Fruit fly (Drosophila melanogaster): ENCODE results near the gene MtnA.

MtnA gene

DNA sequence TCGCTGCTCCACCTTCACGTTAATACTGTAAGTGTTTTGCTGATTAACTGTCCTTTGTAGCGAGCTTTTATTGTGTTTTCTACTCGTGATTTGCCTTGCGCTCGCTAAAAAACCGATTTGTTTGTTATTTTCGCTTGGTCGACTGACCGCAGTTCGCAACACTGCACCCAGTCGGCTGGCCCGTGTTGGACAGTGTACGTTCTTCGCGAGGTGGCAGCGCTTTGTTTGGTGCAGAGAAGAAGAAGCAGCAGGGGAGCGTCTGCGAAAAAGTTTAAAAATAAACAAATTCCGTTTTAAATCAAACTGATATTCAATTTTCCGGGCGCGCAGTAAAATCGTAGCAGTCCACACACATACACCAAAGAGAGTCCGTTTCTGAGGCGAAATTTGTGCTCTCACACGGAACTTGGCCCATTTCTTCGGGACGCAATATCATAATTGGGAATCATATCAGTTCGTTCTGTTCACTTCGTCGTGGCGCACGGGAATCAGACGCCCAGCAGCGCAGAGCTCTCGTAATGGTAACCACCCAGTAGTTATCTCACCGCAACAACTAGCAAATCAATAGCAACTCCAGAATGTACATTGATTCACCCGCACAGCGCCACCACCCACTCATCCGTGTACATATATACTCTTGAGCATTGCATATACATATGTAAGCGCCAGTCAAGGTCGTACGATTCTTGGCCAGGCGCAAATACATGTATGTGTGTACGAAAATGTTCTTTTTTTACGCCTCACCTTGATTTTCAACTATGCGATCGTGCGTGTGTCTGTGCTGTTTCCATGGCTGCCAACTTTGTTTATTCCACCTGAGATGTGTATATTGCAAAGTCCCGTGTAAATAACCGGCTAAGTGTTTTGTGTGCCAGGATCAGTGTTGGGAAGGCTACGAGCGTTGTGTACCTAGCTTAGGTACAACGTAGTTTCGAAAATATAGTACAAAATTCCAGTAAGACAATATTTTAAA, 16.3 kb downstream of the MtnA start, which contains the start of gene Naa80 (continued):
- TF ChIP-seq CG10267 (tag; optimal IDR thresholded peaks at IDR 0.05), result peak; percentile 95
- TF ChIP-seq kah (GFP tag; optimal IDR thresholded peaks at IDR 0.05), result peak; percentile 31
- TF ChIP-seq trh (GFP tag; optimal IDR thresholded peaks at IDR 0.05), result peak; percentile 19
- peak; percentile 45 for TF ChIP-seq Fer3 (tag; optimal IDR thresholded peaks at IDR 0.05)
- TF ChIP-seq CG10147 (GFP tag; optimal IDR thresholded peaks at IDR 0.05), result peak; percentile 37
- TF ChIP-seq CG7556 (GFP tag; optimal IDR thresholded peaks at IDR 0.05), result peak; percentile 48
- TF ChIP-seq nau (GFP tag; optimal IDR thresholded peaks at IDR 0.05), result no peak
- peak; percentile 63 for TF ChIP-seq nmo (GFP tag; optimal IDR thresholded peaks at IDR 0.05)
- TF ChIP-seq h (optimal IDR thresholded peaks at IDR 0.05), result no peak
- peak; percentile 83 for TF ChIP-seq Side (GFP tag; optimal IDR thresholded peaks at IDR 0.05)
- no peak for TF ChIP-seq CG30431 (GFP tag; optimal IDR thresholded peaks at IDR 0.05)
- TF ChIP-seq sob (GFP tag; IDR thresholded peaks at IDR 0.05), result peak; percentile 86
- TF ChIP-seq CG12769 (tag; optimal IDR thresholded peaks at IDR 0.05), result peak; percentile 88
- TF ChIP-seq dpn (GFP tag; optimal IDR thresholded peaks at IDR 0.05), result peak; percentile 77
- TF ChIP-seq pnt (GFP tag; optimal IDR thresholded peaks at IDR 0.05), result peak; percentile 44
- TF ChIP-seq CG43689 (GFP tag; IDR thresholded peaks at IDR 0.05), result no peak
- TF ChIP-seq hb (GFP tag; IDR thresholded peaks at IDR 0.05; ENCODE audit: partially characterized antibody), result no peak; the same call in 2 of the 3 replicates
- no peak for TF ChIP-seq TFAM (GFP tag; optimal IDR thresholded peaks at IDR 0.05)
- TF ChIP-seq exex (tag; optimal IDR thresholded peaks at IDR 0.05), result peak; percentile 49
- peak; percentile 49 for TF ChIP-seq luna (GFP tag; optimal IDR thresholded peaks at IDR 0.05)
- TF ChIP-seq Mes4 (GFP tag; optimal IDR thresholded peaks at IDR 0.05), result peak; percentile 45
- peak; percentile 82 for TF ChIP-seq CG17912 (GFP tag; optimal IDR thresholded peaks at IDR 0.05)
- TF ChIP-seq CG16813 (GFP tag; IDR thresholded peaks at IDR 0.05; ENCODE audit: partially characterized antibody), result peak; percentile 46; the same call in 1 of the 3 replicates
- no peak for TF ChIP-seq cad (GFP tag; optimal IDR thresholded peaks at IDR 0.05)
- TF ChIP-seq en (GFP tag; optimal IDR thresholded peaks at IDR 0.05), result no peak
- peak; percentile 10 for TF ChIP-seq grn (GFP tag; optimal IDR thresholded peaks at IDR 0.05)
- TF ChIP-seq odd (GFP tag; optimal IDR thresholded peaks at IDR 0.05), result no peak
- TF ChIP-seq jing (GFP tag; optimal IDR thresholded peaks at IDR 0.05), result no peak
- TF ChIP-seq HmgZ (tag; optimal IDR thresholded peaks at IDR 0.05), result peak; percentile 87
- no peak for TF ChIP-seq pfk (GFP tag; optimal IDR thresholded peaks at IDR 0.05)
- TF ChIP-seq z (GFP tag; IDR thresholded peaks at IDR 0.05), result no peak
- 0 out of 2 replicates have a peak, but pooled peaks have one; percentile 33 for TF ChIP-seq seq (GFP tag; IDR thresholded peaks at IDR 0.05)
- peak; percentile 72 for TF ChIP-seq Chrac-16 (GFP tag; optimal IDR thresholded peaks at IDR 0.05)
- TF ChIP-seq CG8290 (GFP tag; optimal IDR thresholded peaks at IDR 0.05), result peak; percentile 40
- TF ChIP-seq CG8290 (tag; optimal IDR thresholded peaks at IDR 0.05), result peak in 1 of 2 experiments; percentile 90
- peak; percentile 38 for TF ChIP-seq gfzf (GFP tag; optimal IDR thresholded peaks at IDR 0.05)
- peak in 1 of 2 experiments; percentile 32 for TF ChIP-seq tll (GFP tag; optimal IDR thresholded peaks at IDR 0.05)
- peak; percentile 54 for TF ChIP-seq CG10209 (GFP tag; optimal IDR thresholded peaks at IDR 0.05)
- peak; percentile 32 for TF ChIP-seq CG12071 (GFP tag; optimal IDR thresholded peaks at IDR 0.05)
- peak; percentile 51; the same call in 1 of the 3 replicates for TF ChIP-seq dysf (GFP tag; IDR thresholded peaks at IDR 0.05)
- TF ChIP-seq CG14050 (GFP tag; IDR thresholded peaks at IDR 0.05), result no peak; the same call in 2 of the 3 replicates
- TF ChIP-seq CG16863 (GFP tag; optimal IDR thresholded peaks at IDR 0.05), result peak; percentile 27
- TF ChIP-seq Max (GFP tag; optimal IDR thresholded peaks at IDR 0.05), result peak; percentile 57
- 0 out of 3 replicates have a peak, but pooled peaks have one; percentile 34 for TF ChIP-seq ase (GFP tag; IDR thresholded peaks at IDR 0.05)
- no peak for TF ChIP-seq CG17612 (GFP tag; IDR thresholded peaks at IDR 0.05)
- TF ChIP-seq CG34422 (GFP tag; IDR thresholded peaks at IDR 0.05), result peak; percentile 80
- no peak for TF ChIP-seq bowl (GFP tag; IDR thresholded peaks at IDR 0.05)
- no peak for TF ChIP-seq CG6654 (GFP tag; optimal IDR thresholded peaks at IDR 0.05)
- TF ChIP-seq crc (GFP tag; optimal IDR thresholded peaks at IDR 0.05), result peak; percentile 22
